Worm (Caenorhabditis elegans): ENCODE data around the gene mrpl-49.

The mrpl-49 gene

ce11 chrV:12701613-12702012 is 26.8 kb upstream of the mrpl-49 start:
- TF ChIP-seq ceh-13 (GFP tag; optimal IDR thresholded peaks at IDR 0.05) (no peak), sea-1 (GFP tag; conservative IDR thresholded peaks at IDR 0.05) (no peak), tbx-37 (GFP tag; conservative IDR thresholded peaks at IDR 0.05) (no peak), tbx-11 (GFP tag; IDR thresholded peaks at IDR 0.05) (no peak), tra-4 (tag; optimal IDR thresholded peaks at IDR 0.05) (no peak), aly-1 (tag; optimal IDR thresholded peaks at IDR 0.05) (no peak), flt-1 (GFP tag; IDR thresholded peaks at IDR 0.05) (no peak), hmbx-1 (tag; optimal IDR thresholded peaks at IDR 0.05) (no peak)

DNA sequence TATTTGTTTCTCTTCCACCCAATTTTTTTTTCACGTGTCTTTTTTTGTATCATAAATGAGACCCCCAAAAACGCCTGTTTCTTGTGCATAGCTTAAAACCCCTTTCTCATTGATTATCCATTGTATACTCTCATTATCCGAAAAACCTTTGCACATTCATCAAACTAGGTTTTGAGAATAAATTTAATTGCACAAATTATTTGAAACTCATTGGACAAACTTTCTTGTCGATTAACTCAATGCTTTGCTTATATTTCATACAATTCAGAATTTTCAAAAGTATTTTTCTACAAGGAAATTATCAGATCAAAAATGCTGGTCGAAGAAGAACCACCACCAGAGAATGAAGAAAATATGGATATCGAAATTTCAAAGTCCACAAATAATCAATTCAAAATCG is 24.4 kb upstream of the mrpl-49 start, which contains the start of gene R11D1.1:
Gene R11D1.1, plus strand, starts transcription at position 301 of the 400 bp plus-strand sequence.
- TF ChIP-seq ceh-36 (tag; optimal IDR thresholded peaks at IDR 0.05), result no peak
- no peak for TF ChIP-seq sea-1 (GFP tag; conservative IDR thresholded peaks at IDR 0.05)
- no peak for TF ChIP-seq hnd-1 (tag; optimal IDR thresholded peaks at IDR 0.05)
- no peak for TF ChIP-seq flt-1 (GFP tag; IDR thresholded peaks at IDR 0.05)
- no peak for TF ChIP-seq tbx-37 (GFP tag; conservative IDR thresholded peaks at IDR 0.05)
- TF ChIP-seq tbx-11 (GFP tag; IDR thresholded peaks at IDR 0.05), result no peak
- no peak for TF ChIP-seq pes-1 (GFP tag; IDR thresholded peaks at IDR 0.05)
- TF ChIP-seq aly-1 (tag; optimal IDR thresholded peaks at IDR 0.05), result no peak
- no peak for TF ChIP-seq hmg-4 (GFP tag; optimal IDR thresholded peaks at IDR 0.05)
- TF ChIP-seq B0310.2 (tag; optimal IDR thresholded peaks at IDR 0.05), result no peak
- no peak for TF ChIP-seq ets-7 (tag; optimal IDR thresholded peaks at IDR 0.05)
- TF ChIP-seq tra-4 (tag; optimal IDR thresholded peaks at IDR 0.05), result no peak
- no peak for TF ChIP-seq scrt-1 (GFP tag; IDR thresholded peaks at IDR 0.05)
- TF ChIP-seq hmbx-1 (tag; optimal IDR thresholded peaks at IDR 0.05), result no peak
- no peak for TF ChIP-seq F13C5.2 (tag; optimal IDR thresholded peaks at IDR 0.05)
- no peak for TF ChIP-seq ama-1 (optimal IDR thresholded peaks at IDR 0.05)
- TF ChIP-seq ceh-13 (GFP tag; optimal IDR thresholded peaks at IDR 0.05), result no peak

- TF ChIP-seq flt-1 (GFP tag; IDR thresholded peaks at IDR 0.05), result no peak
- no peak for TF ChIP-seq tbx-37 (GFP tag; conservative IDR thresholded peaks at IDR 0.05)
- no peak for TF ChIP-seq hmbx-1 (tag; optimal IDR thresholded peaks at IDR 0.05)
- no peak for TF ChIP-seq ets-7 (tag; optimal IDR thresholded peaks at IDR 0.05)
- TF ChIP-seq ama-1 (optimal IDR thresholded peaks at IDR 0.05), result no peak
- no peak for TF ChIP-seq sea-1 (GFP tag; conservative IDR thresholded peaks at IDR 0.05)
- no peak for TF ChIP-seq hnd-1 (tag; optimal IDR thresholded peaks at IDR 0.05)
- TF ChIP-seq ceh-36 (tag; optimal IDR thresholded peaks at IDR 0.05), result no peak
- TF ChIP-seq pes-1 (GFP tag; IDR thresholded peaks at IDR 0.05), result no peak
- TF ChIP-seq B0310.2 (tag; optimal IDR thresholded peaks at IDR 0.05), result no peak
- no peak for TF ChIP-seq ceh-13 (GFP tag; optimal IDR thresholded peaks at IDR 0.05)
Measured at ce11 chrV:12706511-12706910, 21.9 kb upstream of the mrpl-49 start.

DNA sequence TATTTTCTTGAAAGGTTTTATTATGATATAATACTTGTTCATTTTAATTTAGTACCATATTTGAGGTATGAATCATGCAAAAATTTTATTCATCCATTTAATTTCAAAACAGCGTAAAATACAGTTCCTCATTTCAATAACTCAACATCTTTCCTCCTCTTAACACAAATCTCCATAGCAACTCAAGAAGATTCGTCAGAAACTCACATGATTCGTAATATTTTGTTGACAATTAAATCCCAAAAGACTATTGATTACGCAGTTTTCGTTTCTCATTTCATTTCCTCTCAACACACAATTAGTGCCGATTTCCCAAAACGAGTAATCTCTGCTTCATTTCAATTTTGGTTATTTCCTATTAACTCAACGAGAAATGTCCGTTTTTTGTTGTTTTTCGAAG is 20.1 kb upstream of the mrpl-49 start, which contains the start of gene R11D1.2:
Gene R11D1.2, plus strand, starts transcription at position 301 of the 400 bp plus-strand sequence.
- TF ChIP-seq tbx-37 (GFP tag; conservative IDR thresholded peaks at IDR 0.05) (no peak), tra-4 (tag; optimal IDR thresholded peaks at IDR 0.05) (no peak), hnd-1 (tag; optimal IDR thresholded peaks at IDR 0.05) (no peak), scrt-1 (GFP tag; IDR thresholded peaks at IDR 0.05) (no peak), pes-1 (GFP tag; IDR thresholded peaks at IDR 0.05) (no peak), ama-1 (optimal IDR thresholded peaks at IDR 0.05) (no peak), sea-1 (GFP tag; conservative IDR thresholded peaks at IDR 0.05) (no peak), hmg-4 (GFP tag; optimal IDR thresholded peaks at IDR 0.05) (no peak), ceh-36 (tag; optimal IDR thresholded peaks at IDR 0.05) (no peak), ets-7 (tag; optimal IDR thresholded peaks at IDR 0.05) (no peak), B0310.2 (tag; optimal IDR thresholded peaks at IDR 0.05) (no peak), ceh-13 (GFP tag; optimal IDR thresholded peaks at IDR 0.05) (no peak), flt-1 (GFP tag; IDR thresholded peaks at IDR 0.05) (no peak), F13C5.2 (tag; optimal IDR thresholded peaks at IDR 0.05) (no peak), hmbx-1 (tag; optimal IDR thresholded peaks at IDR 0.05) (no peak), aly-1 (tag; optimal IDR thresholded peaks at IDR 0.05) (no peak)

DNA sequence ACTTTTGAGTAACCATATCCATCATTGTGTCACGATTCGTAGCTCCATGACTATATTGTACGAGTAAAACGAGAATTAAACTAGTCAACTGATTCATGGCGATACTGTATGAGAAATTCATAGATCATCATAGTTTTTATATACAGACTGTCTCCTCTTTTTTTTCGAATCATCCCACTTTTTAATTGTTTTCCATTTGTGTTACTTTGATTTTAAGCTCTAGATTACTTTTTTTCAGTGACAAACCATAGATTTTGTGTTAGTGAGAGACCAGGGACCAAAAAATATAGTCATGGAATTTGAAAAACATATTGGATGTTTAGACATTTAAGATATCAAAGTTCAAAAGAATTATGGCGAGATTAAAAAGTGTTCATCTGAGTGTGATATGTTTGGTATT is 16.4 kb upstream of the mrpl-49 start, which contains the start of gene R11D1.3:
Gene R11D1.3, minus strand, starts transcription at position 101 of the 400 bp plus-strand sequence.
- TF ChIP-seq hmg-4 (GFP tag; optimal IDR thresholded peaks at IDR 0.05) (no peak), sea-1 (GFP tag; conservative IDR thresholded peaks at IDR 0.05) (no peak), tbx-11 (GFP tag; IDR thresholded peaks at IDR 0.05) (no peak), aly-1 (tag; optimal IDR thresholded peaks at IDR 0.05) (no peak), ceh-36 (tag; optimal IDR thresholded peaks at IDR 0.05) (no peak), hnd-1 (tag; optimal IDR thresholded peaks at IDR 0.05) (no peak), tbx-37 (GFP tag; conservative IDR thresholded peaks at IDR 0.05) (no peak), pes-1 (GFP tag; IDR thresholded peaks at IDR 0.05) (no peak), hmbx-1 (tag; optimal IDR thresholded peaks at IDR 0.05) (no peak), F13C5.2 (tag; optimal IDR thresholded peaks at IDR 0.05) (no peak), B0310.2 (tag; optimal IDR thresholded peaks at IDR 0.05) (no peak), ets-7 (tag; optimal IDR thresholded peaks at IDR 0.05) (no peak), scrt-1 (GFP tag; IDR thresholded peaks at IDR 0.05) (no peak), ama-1 (optimal IDR thresholded peaks at IDR 0.05) (no peak), tra-4 (tag; optimal IDR thresholded peaks at IDR 0.05) (no peak), flt-1 (GFP tag; IDR thresholded peaks at IDR 0.05) (no peak), ceh-13 (GFP tag; optimal IDR thresholded peaks at IDR 0.05) (no peak)

DNA sequence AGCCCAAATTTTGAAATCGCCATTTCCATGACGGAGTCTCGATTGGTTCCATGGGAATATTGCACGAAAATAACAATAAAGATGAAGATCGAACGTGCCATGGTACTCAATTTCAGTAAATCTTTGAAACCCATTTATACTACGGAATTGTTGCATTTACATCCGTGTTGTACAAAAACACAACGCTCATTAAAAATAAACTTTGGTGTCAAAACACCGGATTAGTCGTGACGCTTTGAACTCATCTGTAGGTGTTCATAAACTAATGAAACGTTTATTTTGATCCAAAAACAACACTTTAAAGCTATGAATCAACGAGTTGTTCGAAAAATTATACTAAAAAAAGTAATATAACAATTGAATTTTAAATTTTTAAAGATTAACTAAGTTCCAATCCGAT is 14.3 kb upstream of the mrpl-49 start, which contains the start of gene R11D1.4:
Gene R11D1.4, minus strand, starts transcription at position 101 of the 400 bp plus-strand sequence.
- TF ChIP-seq hmg-4 (GFP tag; optimal IDR thresholded peaks at IDR 0.05) (no peak), ama-1 (optimal IDR thresholded peaks at IDR 0.05) (no peak), F13C5.2 (tag; optimal IDR thresholded peaks at IDR 0.05) (no peak), aly-1 (tag; optimal IDR thresholded peaks at IDR 0.05) (no peak), tra-4 (tag; optimal IDR thresholded peaks at IDR 0.05) (no peak), tbx-11 (GFP tag; IDR thresholded peaks at IDR 0.05) (no peak), hmbx-1 (tag; optimal IDR thresholded peaks at IDR 0.05) (no peak), B0310.2 (tag; optimal IDR thresholded peaks at IDR 0.05) (no peak)

- TF ChIP-seq tbx-11 (GFP tag; IDR thresholded peaks at IDR 0.05) (no peak), hnd-1 (tag; optimal IDR thresholded peaks at IDR 0.05) (no peak), ceh-36 (tag; optimal IDR thresholded peaks at IDR 0.05) (no peak), ets-7 (tag; optimal IDR thresholded peaks at IDR 0.05) (no peak), aly-1 (tag; optimal IDR thresholded peaks at IDR 0.05) (no peak), scrt-1 (GFP tag; IDR thresholded peaks at IDR 0.05) (no peak), flt-1 (GFP tag; IDR thresholded peaks at IDR 0.05) (no peak), F13C5.2 (tag; optimal IDR thresholded peaks at IDR 0.05) (no peak)
Measured at ce11 chrV:12716447-12716846, 12.0 kb upstream of the mrpl-49 start, which contains the start of gene str-178. Gene str-178 (minus strand): TSS chrV:12716547.

All from whole organism, early embryonic.